Worm (Caenorhabditis elegans) whole organism, late embryonic: ENCODE results near the gene trx-3.

ENCODE experiments used
- ceh-2 ChIP-seq: sonication (generic microtip); optimal IDR thresholded peaks from 2 replicates; lab custom pipeline; 2016; ENCODE audit warnings: missing genotype, missing genetic modification characterization, missing compliant biosample characterization
- ceh-24 ChIP-seq: sonication (generic microtip); optimal IDR thresholded peaks from 2 replicates; lab custom pipeline; 2016; ENCODE audit warnings: mild to moderate bottlenecking, missing genetic modification characterization, missing compliant biosample characterization
- elt-2 ChIP-seq: sonication (generic microtip); optimal IDR thresholded peaks from 2 replicates; lab custom pipeline; 2016; ENCODE audit warnings: missing genetic modification reagents, missing genetic modification characterization, missing compliant biosample characterization
- fkh-10 ChIP-seq: fragments of 150-350 bp; optimal IDR thresholded peaks from 2 replicates; lab custom pipeline; 2014; ENCODE audit warnings: missing biosample characterization, missing genetic modification reagents, missing genetic modification characterization
- hlh-30 ChIP-seq: sonication (generic microtip); optimal IDR thresholded peaks from 2 replicates; lab custom pipeline; 2017; ENCODE audit warnings: antibody characterized with exemption, missing genetic modification characterization, missing compliant biosample characterization; ENCODE audit not compliant: insufficient read depth
- mec-3 ChIP-seq: sonication (generic microtip); optimal IDR thresholded peaks from 2 replicates; lab custom pipeline; 2016; ENCODE audit warnings: borderline replicate concordance, missing genetic modification characterization, missing compliant biosample characterization
- nfya-1 ChIP-seq: sonication (generic microtip); optimal IDR thresholded peaks from 2 replicates; lab custom pipeline; 2017; ENCODE audit warnings: missing genetic modification characterization, mild to moderate bottlenecking, missing compliant biosample characterization, antibody characterized with exemption, moderate library complexity
- nhr-11 ChIP-seq: fragments of 150-350 bp; optimal IDR thresholded peaks from 2 replicates; lab custom pipeline; 2014; ENCODE audit warnings: missing biosample characterization, missing genetic modification characterization
- odd-2 ChIP-seq: sonication (generic microtip); optimal IDR thresholded peaks from 2 replicates; lab custom pipeline; 2017; ENCODE audit warnings: antibody characterized with exemption, mild to moderate bottlenecking, missing genetic modification characterization, missing compliant biosample characterization
- pag-3 ChIP-seq: sonication (generic microtip); optimal IDR thresholded peaks from 2 replicates; lab custom pipeline; 2016; ENCODE audit warnings: missing compliant biosample characterization, missing genetic modification characterization, borderline replicate concordance
- pha-4 ChIP-seq: fragments of 150-350 bp; optimal IDR thresholded peaks from 2 replicates; lab custom pipeline; 2018; ENCODE audit warnings: missing biosample characterization, missing genetic modification reagents, missing genetic modification characterization
- tbx-2 ChIP-seq: sonication (generic microtip); optimal IDR thresholded peaks from 2 replicates; lab custom pipeline; 2016; ENCODE audit warnings: missing genetic modification characterization, missing compliant biosample characterization

DNA sequence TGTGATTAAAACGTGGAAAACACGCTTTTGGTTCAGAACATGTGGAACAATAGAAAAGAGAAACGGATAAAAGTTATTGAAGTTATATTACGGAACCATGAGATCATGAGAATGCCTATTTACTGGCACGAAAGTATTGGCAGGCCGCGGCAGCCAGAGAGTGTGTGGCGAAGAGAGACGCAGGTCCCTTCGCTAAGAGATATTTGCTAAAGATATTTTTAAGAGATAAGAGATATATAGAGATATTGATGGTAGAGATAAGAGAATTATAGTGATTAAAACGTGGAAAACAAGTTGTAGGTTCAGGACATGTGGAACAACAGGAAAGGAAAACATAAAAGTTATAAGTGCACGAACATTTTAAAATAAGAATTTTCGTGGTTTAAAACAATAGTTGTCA lies 49.0 kb upstream of the trx-3 start:
- TF ChIP-seq odd-2 (tag; lab: Kevin White, UChicago) (no peak), hlh-30 (tag; lab: Kevin White, UChicago) (no peak), elt-2 (no peak), ceh-2 (tag; lab: Kevin White, UChicago) (no peak), ceh-24 (tag; lab: Kevin White, UChicago) (no peak), fkh-10 (GFP tag; lab: Kevin White, UChicago) (no peak), nhr-11 (tag; lab: Kevin White, UChicago) (no peak), nfya-1 (tag; lab: Kevin White, UChicago) (no peak), pha-4 (tag; lab: Kevin White, UChicago) (no peak), tbx-2 (tag; lab: Kevin White, UChicago) (no peak), mec-3 (tag; lab: Kevin White, UChicago) (no peak), pag-3 (tag; lab: Kevin White, UChicago) (no peak)
